Worm (Caenorhabditis elegans) whole organism, midembryonic: ENCODE measurements around the gene rol-6.

Source experiments
- T22C8.4 ChIP-seq: fragments of 200-800 bp; sonication (Bioruptor generic); IDR thresholded peaks from 2 replicates; pipeline ENCODE4 v1.3.6; 2022; ENCODE audit warnings: missing genetic modification characterization, missing compliant biosample characterization
- cog-1 ChIP-seq: sonication (generic microtip); optimal IDR thresholded peaks from 2 replicates; lab custom pipeline; 2016; ENCODE audit warnings: missing genetic modification characterization, missing compliant biosample characterization
- med-1 ChIP-seq: sonication (generic microtip); optimal IDR thresholded peaks from 2 replicates; lab custom pipeline; 2017; ENCODE audit warnings: missing genetic modification characterization, mild to moderate bottlenecking, missing compliant biosample characterization, antibody characterized with exemption, missing genetic modification reagents; ENCODE audit not compliant: insufficient read depth
- ref-1 ChIP-seq: fragments of 200-800 bp; sonication (Bioruptor generic); conservative IDR thresholded peaks from 2 replicates; pipeline ENCODE4 v1.3.6; 2022; ENCODE audit warnings: missing genetic modification reagents, missing genetic modification characterization, missing compliant biosample characterization
- tab-1 ChIP-seq: fragments of 200-800 bp; sonication (Bioruptor generic); IDR thresholded peaks from 2 replicates; pipeline ENCODE4 v1.3.6; 2022; ENCODE audit warnings: missing genetic modification characterization, missing compliant biosample characterization
- ztf-23 ChIP-seq: fragments of 200-800 bp; sonication (Bioruptor generic); IDR thresholded peaks from 2 replicates; pipeline ENCODE4 v1.3.6; 2022; ENCODE audit warnings: missing genetic modification reagents, missing genetic modification characterization, missing compliant biosample characterization
- ztf-29 ChIP-seq: fragments of 200-800 bp; sonication (Bioruptor generic); IDR thresholded peaks from 2 replicates; pipeline ENCODE4 v1.3.6; 2022; ENCODE audit warnings: missing genetic modification reagents, missing genetic modification characterization, missing compliant biosample characterization

DNA sequence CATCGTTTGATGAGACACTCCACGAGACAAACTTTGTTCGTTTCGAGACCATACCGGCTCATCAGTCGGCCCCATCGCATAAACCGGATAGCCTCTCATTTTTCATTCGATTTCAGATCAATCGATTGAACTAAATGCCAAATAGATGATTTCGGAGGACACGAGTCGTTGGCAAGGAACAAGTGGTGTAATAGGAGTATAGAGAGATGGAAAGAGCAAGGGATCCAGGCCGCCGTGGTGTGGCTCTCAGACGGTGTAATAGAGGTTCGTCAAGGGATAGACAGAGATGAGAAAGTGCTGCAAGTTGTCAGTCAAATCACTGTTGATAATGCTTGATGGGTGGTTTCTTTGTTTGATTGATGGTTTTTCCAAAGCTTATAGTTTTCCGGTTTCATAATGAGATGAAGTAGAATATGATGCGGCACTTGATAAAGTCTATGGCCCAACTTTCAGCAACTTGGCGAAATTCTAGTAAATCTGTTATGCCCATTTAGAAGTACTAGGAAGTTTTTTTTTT lies 50.7 kb downstream of the rol-6 start, which contains the start of gene sgn-1:
- TF ChIP-seq ref-1 (GFP tag; lab: Robert Waterston, UW): no peak
- no peak for TF ChIP-seq T22C8.4 (GFP tag; lab: Robert Waterston, UW)
- TF ChIP-seq tab-1 (GFP tag; lab: Robert Waterston, UW): no peak
- no peak for TF ChIP-seq cog-1 (tag; lab: Kevin White, UChicago)
- no peak for TF ChIP-seq ztf-29
- TF ChIP-seq med-1 (GFP tag; lab: Kevin White, UChicago): no peak
- no peak for TF ChIP-seq ztf-23 (GFP tag; lab: Robert Waterston, UW)
